Worm (Caenorhabditis elegans) whole organism, early embryonic: ENCODE data around the gene F48F7.3.

Experiments
- B0310.2 ChIP-seq: sonication (generic microtip); optimal IDR thresholded peaks from 2 replicates; lab custom pipeline; 2016; ENCODE audit warnings: mild to moderate bottlenecking, missing genetic modification characterization, missing compliant biosample characterization
- F13C5.2 ChIP-seq: sonication (generic microtip); optimal IDR thresholded peaks from 2 replicates; lab custom pipeline; 2017; ENCODE audit warnings: mild to moderate bottlenecking, missing genetic modification characterization, inconsistent platforms, missing compliant biosample characterization
- aly-1 ChIP-seq: sonication (generic microtip); optimal IDR thresholded peaks from 2 replicates; lab custom pipeline; 2016; ENCODE audit warnings: missing genetic modification characterization, missing compliant biosample characterization
- ama-1 ChIP-seq: fragments of 150-350 bp; optimal IDR thresholded peaks from 2 replicates; lab custom pipeline; 2014
- ceh-13 ChIP-seq: fragments of 200-800 bp; sonication (Bioruptor generic); optimal IDR thresholded peaks from 2 replicates; lab custom pipeline; 2018; ENCODE audit warnings: mild to moderate bottlenecking, missing genetic modification characterization, missing compliant biosample characterization
- ceh-36 ChIP-seq: sonication (generic microtip); optimal IDR thresholded peaks from 2 replicates; lab custom pipeline; 2016; ENCODE audit warnings: missing genetic modification characterization, inconsistent platforms, missing compliant biosample characterization
- ets-7 ChIP-seq: sonication (generic microtip); optimal IDR thresholded peaks from 2 replicates; lab custom pipeline; 2016; ENCODE audit warnings: missing genotype, missing genetic modification characterization, missing compliant biosample characterization
- flt-1 ChIP-seq: fragments of 200-800 bp; sonication (Bioruptor generic); IDR thresholded peaks from 2 replicates; pipeline ENCODE4 v1.3.6; 2022; ENCODE audit warnings: missing genetic modification characterization, missing compliant biosample characterization
- hmbx-1 ChIP-seq: sonication (generic microtip); optimal IDR thresholded peaks from 2 replicates; lab custom pipeline; 2016; ENCODE audit warnings: mild to moderate bottlenecking, missing genetic modification characterization, missing compliant biosample characterization
- hmg-4 ChIP-seq: fragments of 200-800 bp; sonication (Bioruptor generic); optimal IDR thresholded peaks from 2 replicates; lab custom pipeline; 2018; ENCODE audit warnings: mild to moderate bottlenecking, missing genetic modification characterization, missing compliant biosample characterization
- hnd-1 ChIP-seq: sonication (generic microtip); optimal IDR thresholded peaks from 2 replicates; lab custom pipeline; 2016; ENCODE audit warnings: missing genetic modification characterization, missing compliant biosample characterization
- pes-1 ChIP-seq: fragments of 200-800 bp; sonication (Bioruptor generic); IDR thresholded peaks from 2 replicates; pipeline ENCODE4 v1.3.6; 2022; ENCODE audit warnings: missing genetic modification reagents, missing genetic modification characterization, missing compliant biosample characterization
- scrt-1 ChIP-seq: fragments of 200-800 bp; sonication (Bioruptor generic); IDR thresholded peaks from 2 replicates; pipeline ENCODE4 v1.3.6; 2022; ENCODE audit warnings: missing genetic modification characterization, missing compliant biosample characterization
- sea-1 ChIP-seq: fragments of 200-800 bp; sonication (Bioruptor generic); conservative IDR thresholded peaks from 2 replicates; pipeline ENCODE4 v1.3.6; 2022; ENCODE audit warnings: missing genetic modification characterization, missing compliant biosample characterization
- tbx-11 ChIP-seq: fragments of 200-800 bp; sonication (Bioruptor generic); IDR thresholded peaks from 2 replicates; pipeline ENCODE4 v1.3.6; 2022; ENCODE audit warnings: missing genetic modification characterization, missing compliant biosample characterization
- tbx-37 ChIP-seq: fragments of 200-800 bp; sonication (Bioruptor generic); conservative IDR thresholded peaks from 2 replicates; pipeline ENCODE4 v1.3.6; 2022; ENCODE audit warnings: missing genetic modification reagents, missing genetic modification characterization, missing compliant biosample characterization
- tra-4 ChIP-seq: sonication (generic microtip); optimal IDR thresholded peaks from 2 replicates; lab custom pipeline; 2017; ENCODE audit warnings: missing genetic modification characterization, missing compliant biosample characterization

Gene F48F7.3

ce11 chrX:13929534-13929933 is 33.8 kb upstream of the F48F7.3 start, which contains the start of gene meg-1:
Gene meg-1 (minus strand): TSS chrX:13929634.
- TF ChIP-seq ceh-36 (tag; lab: Kevin White, UChicago) (no peak), B0310.2 (tag; lab: Kevin White, UChicago) (no peak), ets-7 (no peak), tbx-37 (GFP tag; lab: Robert Waterston, UW) (no peak), scrt-1 (no peak), ama-1 (lab: Kevin White, UChicago) (no peak), tra-4 (tag; lab: Kevin White, UChicago) (no peak), aly-1 (tag; lab: Kevin White, UChicago) (no peak), ceh-13 (GFP tag; lab: Kevin White, UChicago) (no peak), pes-1 (GFP tag; lab: Robert Waterston, UW) (no peak), sea-1 (GFP tag; lab: Robert Waterston, UW) (no peak), tbx-11 (no peak), F13C5.2 (tag; lab: Kevin White, UChicago) (no peak), hnd-1 (tag; lab: Kevin White, UChicago) (no peak), hmg-4 (GFP tag; lab: Kevin White, UChicago) (no peak), hmbx-1 (tag; lab: Kevin White, UChicago) (no peak), flt-1 (GFP tag; lab: Robert Waterston, UW) (no peak)

- no peak for TF ChIP-seq F13C5.2 (tag; lab: Kevin White, UChicago)
- no peak for TF ChIP-seq ama-1 (lab: Kevin White, UChicago)
- TF ChIP-seq tbx-11, result no peak
- no peak for TF ChIP-seq ets-7
These were observed 28.7 kb upstream of the F48F7.3 start, which contains the start of gene elt-3 for ce11 chrX:13934574-13934973. Gene elt-3 (plus strand): TSS chrX:13934874.

ce11 chrX:13936719-13937118 is 26.6 kb upstream of the F48F7.3 start:
- TF ChIP-seq ama-1 (lab: Kevin White, UChicago) (no peak), ets-7 (no peak), hnd-1 (tag; lab: Kevin White, UChicago) (no peak), tra-4 (tag; lab: Kevin White, UChicago) (no peak), tbx-11 (no peak), hmg-4 (GFP tag; lab: Kevin White, UChicago) (no peak)

ce11 chrX:13937350-13937749 is 26.0 kb upstream of the F48F7.3 start:
- TF ChIP-seq tbx-11 (no peak), F13C5.2 (tag; lab: Kevin White, UChicago) (no peak), B0310.2 (tag; lab: Kevin White, UChicago) (no peak), ceh-36 (tag; lab: Kevin White, UChicago) (no peak), pes-1 (GFP tag; lab: Robert Waterston, UW) (no peak), ets-7 (no peak), sea-1 (GFP tag; lab: Robert Waterston, UW) (no peak), scrt-1 (no peak), tra-4 (tag; lab: Kevin White, UChicago) (no peak), ceh-13 (GFP tag; lab: Kevin White, UChicago) (no peak), hmg-4 (GFP tag; lab: Kevin White, UChicago) (no peak), tbx-37 (GFP tag; lab: Robert Waterston, UW) (no peak), aly-1 (tag; lab: Kevin White, UChicago) (no peak), flt-1 (GFP tag; lab: Robert Waterston, UW) (no peak)

- TF ChIP-seq ceh-36 (tag; lab: Kevin White, UChicago) (no peak), sea-1 (GFP tag; lab: Robert Waterston, UW) (no peak), F13C5.2 (tag; lab: Kevin White, UChicago) (no peak), tbx-37 (GFP tag; lab: Robert Waterston, UW) (no peak), tbx-11 (no peak), ets-7 (no peak)
These were observed 25.4 kb upstream of the F48F7.3 start for ce11 chrX:13937910-13938309.

- TF ChIP-seq tra-4 (tag; lab: Kevin White, UChicago) (no peak), hmg-4 (GFP tag; lab: Kevin White, UChicago) (no peak), aly-1 (tag; lab: Kevin White, UChicago) (no peak), B0310.2 (tag; lab: Kevin White, UChicago) (no peak)
These were observed 23.9 kb upstream of the F48F7.3 start for ce11 chrX:13939388-13939787.

- TF ChIP-seq sea-1 (GFP tag; lab: Robert Waterston, UW) (no peak), ceh-13 (GFP tag; lab: Kevin White, UChicago) (no peak), flt-1 (GFP tag; lab: Robert Waterston, UW) (no peak), ceh-36 (tag; lab: Kevin White, UChicago) (no peak), hmg-4 (GFP tag; lab: Kevin White, UChicago) (no peak), tbx-11 (no peak), ets-7 (no peak)
These were observed 23.0 kb upstream of the F48F7.3 start for ce11 chrX:13940287-13940686.

ce11 chrX:13941296-13941695 is 22.0 kb upstream of the F48F7.3 start:
- TF ChIP-seq hnd-1 (tag; lab: Kevin White, UChicago) (no peak), scrt-1 (no peak), tbx-37 (GFP tag; lab: Robert Waterston, UW) (no peak), pes-1 (GFP tag; lab: Robert Waterston, UW) (no peak), tra-4 (tag; lab: Kevin White, UChicago) (no peak), B0310.2 (tag; lab: Kevin White, UChicago) (no peak), F13C5.2 (tag; lab: Kevin White, UChicago) (no peak), aly-1 (tag; lab: Kevin White, UChicago) (no peak), flt-1 (GFP tag; lab: Robert Waterston, UW) (no peak)
